Worm (Caenorhabditis elegans) whole organism, L1 larva: ENCODE measurements around the gene npr-31.

ENCODE experiments used
- C16A3.4 ChIP-seq: fragments of 150-350 bp; optimal IDR thresholded peaks from 2 replicates; lab custom pipeline; 2014; ENCODE audit warnings: missing biosample characterization, missing genetic modification characterization
- Y116A8C.19 ChIP-seq: sonication (generic microtip); optimal IDR thresholded peaks from 2 replicates; lab custom pipeline; 2016; ENCODE audit warnings: missing compliant biosample characterization, missing genetic modification characterization, borderline replicate concordance
- aha-1 ChIP-seq: fragments of 150-350 bp; optimal IDR thresholded peaks from 2 replicates; lab custom pipeline; 2014; ENCODE audit warnings: missing biosample characterization, missing genetic modification characterization
- aly-2 ChIP-seq: fragments of 150-350 bp; optimal IDR thresholded peaks from 2 replicates; lab custom pipeline; 2014; ENCODE audit warnings: missing biosample characterization, missing genetic modification characterization
- ama-1 ChIP-seq: fragments of 150-350 bp; optimal IDR thresholded peaks from 2 replicates; lab custom pipeline; 2014
- blmp-1 ChIP-seq: fragments of 150-350 bp; optimal IDR thresholded peaks from 2 replicates; lab custom pipeline; 2014; ENCODE audit warnings: missing biosample characterization, missing genetic modification characterization
- ceh-63 ChIP-seq: fragments of 200-800 bp; sonication (Bioruptor generic); optimal IDR thresholded peaks from 2 replicates; lab custom pipeline; 2018; ENCODE audit warnings: mild to moderate bottlenecking, missing genetic modification characterization, missing compliant biosample characterization
- ceh-8 ChIP-seq: fragments of 200-800 bp; sonication (Bioruptor generic); optimal IDR thresholded peaks from 2 replicates; lab custom pipeline; 2018; ENCODE audit warnings: mild to moderate bottlenecking, missing genetic modification characterization, moderate library complexity, missing compliant biosample characterization
- ceh-82 ChIP-seq, 3 experiments: fragments of 150-350 bp in 1 of 3; sonication (generic microtip) in 2 of 3; optimal IDR thresholded peaks; 2 replicates each; lab custom pipeline; 2014 to 2017; ENCODE audit warnings: missing biosample characterization in 3 of 3, missing genetic modification characterization in 3 of 3
- ceh-90 ChIP-seq: sonication (generic microtip); optimal IDR thresholded peaks from 2 replicates; lab custom pipeline; 2016; ENCODE audit warnings: missing genetic modification characterization, missing compliant biosample characterization
- dpl-1 ChIP-seq, 3 experiments: fragments of 150-350 bp in 2 of 3; sonication (generic microtip) in 1 of 3; optimal IDR thresholded peaks; 2 replicates each; lab custom pipeline; 2014 to 2017; ENCODE audit warnings: missing biosample characterization in 3 of 3, missing genetic modification characterization in 3 of 3, missing genetic modification reagents in 3 of 3
- efl-1 ChIP-seq, 4 experiments: fragments of 150-350 bp; optimal IDR thresholded peaks in 3 of 4; peaks in 1 of 4; 1 replicate in 1 of 4; 2 replicates in 3 of 4; lab custom pipeline; 2014; ENCODE audit warnings: missing biosample characterization in 2 of 4, missing genetic modification characterization in 2 of 4, missing genetic modification reagents in 2 of 4
- egl-13 ChIP-seq: sonication (generic microtip); optimal IDR thresholded peaks from 2 replicates; lab custom pipeline; 2016; ENCODE audit warnings: missing genotype, missing genetic modification reagents, missing genetic modification characterization, missing compliant biosample characterization
- egl-27 ChIP-seq, 2 experiments: fragments of 150-350 bp in 1 of 2; sonication (generic microtip); optimal IDR thresholded peaks; 3 replicates each; lab custom pipeline; 2017 to 2018; ENCODE audit warnings: missing biosample characterization in 2 of 2, missing genetic modification characterization in 2 of 2, missing genetic modification reagents in 2 of 2
- elt-2 ChIP-seq: sonication (generic microtip); optimal IDR thresholded peaks from 2 replicates; lab custom pipeline; 2016; ENCODE audit warnings: missing genetic modification characterization, mild to moderate bottlenecking, inconsistent platforms, missing compliant biosample characterization, missing genetic modification reagents
- ets-5 ChIP-seq: fragments of 200-800 bp; sonication (Bioruptor generic); IDR thresholded peaks from 2 replicates; pipeline ENCODE4 v1.3.6; 2022; ENCODE audit warnings: missing genetic modification characterization, missing compliant biosample characterization
- fkh-4 ChIP-seq: sonication (generic microtip); optimal IDR thresholded peaks from 2 replicates; lab custom pipeline; 2016; ENCODE audit warnings: missing compliant biosample characterization, missing genetic modification characterization, borderline replicate concordance
- grh-1 ChIP-seq: fragments of 200-800 bp; sonication (Bioruptor generic); IDR thresholded peaks from 2 replicates; pipeline ENCODE4 v1.3.6; 2022; ENCODE audit warnings: missing genetic modification reagents, missing genetic modification characterization, missing compliant biosample characterization
- hlh-17 ChIP-seq: fragments of 200-800 bp; sonication (Bioruptor generic); optimal IDR thresholded peaks from 2 replicates; lab custom pipeline; 2018; ENCODE audit warnings: missing genetic modification characterization, mild to moderate bottlenecking, missing compliant biosample characterization, moderate library complexity, borderline replicate concordance
- irx-1 ChIP-seq: sonication (generic microtip); optimal IDR thresholded peaks from 2 replicates; lab custom pipeline; 2016; ENCODE audit warnings: missing genetic modification characterization, missing compliant biosample characterization
- isw-1 ChIP-seq: fragments of 200-800 bp; sonication (Bioruptor generic); IDR thresholded peaks from 2 replicates; pipeline ENCODE4 v1.3.6; 2022; ENCODE audit warnings: missing genetic modification characterization, missing compliant biosample characterization
- jun-1 ChIP-seq: fragments of 150-350 bp; optimal IDR thresholded peaks from 2 replicates; lab custom pipeline; 2014; ENCODE audit warnings: missing biosample characterization, missing genetic modification reagents, missing genetic modification characterization
- lin-13 ChIP-seq: fragments of 150-350 bp; optimal IDR thresholded peaks from 2 replicates; lab custom pipeline; 2014; ENCODE audit warnings: missing biosample characterization, missing genetic modification reagents, missing genetic modification characterization
- lin-14 ChIP-seq: fragments of 200-800 bp; sonication (Bioruptor generic); optimal IDR thresholded peaks from 2 replicates; lab custom pipeline; 2018; ENCODE audit warnings: mild to moderate bottlenecking, missing genetic modification characterization, moderate library complexity, missing compliant biosample characterization
- lin-15B ChIP-seq: fragments of 150-350 bp; sonication (generic microtip); optimal IDR thresholded peaks from 3 replicates; lab custom pipeline; 2014; ENCODE audit warnings: missing biosample characterization, missing genetic modification characterization
- lin-35 ChIP-seq, 2 experiments: fragments of 150-350 bp; optimal IDR thresholded peaks; 2 replicates each; lab custom pipeline; 2014; ENCODE audit warnings: missing biosample characterization in 2 of 2, missing genetic modification characterization in 2 of 2, missing genetic modification reagents in 2 of 2
- lin-39 ChIP-seq: fragments of 150-350 bp; optimal IDR thresholded peaks from 2 replicates; lab custom pipeline; 2014; ENCODE audit warnings: missing biosample characterization, missing genetic modification reagents, missing genetic modification characterization
- lir-3 ChIP-seq: sonication (generic microtip); optimal IDR thresholded peaks from 2 replicates; lab custom pipeline; 2016; ENCODE audit warnings: mild to moderate bottlenecking, missing genetic modification characterization, moderate library complexity, missing compliant biosample characterization; ENCODE audit not compliant: poor library complexity
- mef-2 ChIP-seq: fragments of 150-350 bp; optimal IDR thresholded peaks from 2 replicates; lab custom pipeline; 2014; ENCODE audit warnings: missing biosample characterization, missing genetic modification characterization
- mep-1 ChIP-seq: fragments of 150-350 bp; optimal IDR thresholded peaks from 2 replicates; lab custom pipeline; 2014; ENCODE audit warnings: missing biosample characterization, missing genetic modification characterization
- nhr-11 ChIP-seq: fragments of 150-350 bp; optimal IDR thresholded peaks from 2 replicates; lab custom pipeline; 2014; ENCODE audit warnings: missing biosample characterization, missing genetic modification characterization
- nhr-12 ChIP-seq: sonication (generic microtip); optimal IDR thresholded peaks from 2 replicates; lab custom pipeline; 2017; ENCODE audit warnings: missing biosample characterization, missing genetic modification characterization
- nhr-20 ChIP-seq: sonication (generic microtip); optimal IDR thresholded peaks from 2 replicates; lab custom pipeline; 2016; ENCODE audit warnings: mild to moderate bottlenecking, missing genetic modification characterization, missing compliant biosample characterization
- nhr-237 ChIP-seq: fragments of 150-350 bp; optimal IDR thresholded peaks from 2 replicates; lab custom pipeline; 2014; ENCODE audit warnings: missing biosample characterization, missing genetic modification characterization
- nhr-77 ChIP-seq: fragments of 150-350 bp; optimal IDR thresholded peaks from 2 replicates; lab custom pipeline; 2014; ENCODE audit warnings: missing biosample characterization, missing genetic modification characterization
- nhr-84 ChIP-seq: sonication (generic microtip); optimal IDR thresholded peaks from 2 replicates; lab custom pipeline; 2017; ENCODE audit warnings: missing biosample characterization, missing genetic modification characterization
- nhr-85 ChIP-seq: sonication (generic microtip); peaks from one replicate; lab custom pipeline; 2016; ENCODE audit warnings: missing genetic modification characterization, inconsistent platforms, missing compliant biosample characterization
- rnt-1 ChIP-seq: sonication (generic microtip); optimal IDR thresholded peaks from 2 replicates; lab custom pipeline; 2016; ENCODE audit warnings: mild to moderate bottlenecking, missing genetic modification characterization, moderate library complexity, missing compliant biosample characterization
- snpc-4 ChIP-seq: fragments of 150-350 bp; optimal IDR thresholded peaks from 2 replicates; lab custom pipeline; 2014; ENCODE audit warnings: missing biosample characterization, missing genetic modification characterization
- snu-23 ChIP-seq: sonication (generic microtip); optimal IDR thresholded peaks from 2 replicates; lab custom pipeline; 2016; ENCODE audit warnings: missing genetic modification characterization, missing compliant biosample characterization
- tlp-1 ChIP-seq: fragments of 150-350 bp; optimal IDR thresholded peaks from 2 replicates; lab custom pipeline; 2014; ENCODE audit warnings: missing biosample characterization, missing genetic modification characterization
- unc-98 ChIP-seq: fragments of 200-800 bp; sonication (Bioruptor generic); IDR thresholded peaks from 2 replicates; pipeline ENCODE4 v1.3.6; 2022; ENCODE audit warnings: missing genetic modification characterization, missing compliant biosample characterization
- xbp-1 ChIP-seq: sonication (generic microtip); optimal IDR thresholded peaks from 2 replicates; lab custom pipeline; 2016; ENCODE audit warnings: missing genetic modification characterization, missing compliant biosample characterization
- zip-4 ChIP-seq: fragments of 200-800 bp; sonication (Bioruptor generic); optimal IDR thresholded peaks from 2 replicates; lab custom pipeline; 2018; ENCODE audit warnings: mild to moderate bottlenecking, missing genetic modification characterization, moderate library complexity, missing compliant biosample characterization
- ztf-11 ChIP-seq, 2 experiments: sonication (generic microtip); optimal IDR thresholded peaks; 2 replicates each; lab custom pipeline; 2016 to 2017; ENCODE audit warnings: missing genetic modification characterization in 2 of 2, missing biosample characterization in 1 of 2, missing compliant biosample characterization in 1 of 2
- ztf-4 ChIP-seq: fragments of 150-350 bp; optimal IDR thresholded peaks from 2 replicates; lab custom pipeline; 2014; ENCODE audit warnings: missing biosample characterization, missing genetic modification characterization

The npr-31 gene

ce11 chrII:7147550-7147949 lies 3.1 kb downstream of the npr-31 start (continued):
- no peak for TF ChIP-seq mef-2 (tag; lab: Kevin White, UChicago)
- no peak for TF ChIP-seq Y116A8C.19 (tag; lab: Kevin White, UChicago)
- peak; percentile 14 for TF ChIP-seq snpc-4
- peak; percentile 5 for TF ChIP-seq egl-13 (tag; lab: Kevin White, UChicago)
- TF ChIP-seq nhr-237 (tag; lab: Kevin White, UChicago) = no peak
- TF ChIP-seq lin-14 = peak; percentile 50
- peak; percentile 74 to 93 for TF ChIP-seq efl-1 (optimal IDR thresholded peaks at IDR 0.05; lab: Kevin White, UChicago)
- TF ChIP-seq efl-1 (GFP tag; optimal IDR thresholded peaks at IDR 0.05 in 1 of 2; lab: Kevin White, UChicago) = peak; percentile 75 to 93
- no peak for TF ChIP-seq ceh-90 (tag; lab: Kevin White, UChicago)
- TF ChIP-seq grh-1 = no peak; the same call in 1 of the 2 replicates
- peak; percentile 67 for TF ChIP-seq nhr-85 (tag; lab: Kevin White, UChicago)
- peak; percentile 5 for TF ChIP-seq lin-15B (tag; lab: Kevin White, UChicago)
- TF ChIP-seq jun-1 (tag; lab: Kevin White, UChicago) = no peak
- TF ChIP-seq ceh-8 (GFP tag; lab: Kevin White, UChicago) = no peak
- TF ChIP-seq xbp-1 (tag; lab: Kevin White, UChicago) = peak; percentile 19
- peak; percentile 42 to 67 (median 65) for TF ChIP-seq dpl-1 (GFP tag; optimal IDR thresholded peaks at IDR 0.05; lab: Kevin White, UChicago)

- TF ChIP-seq nhr-84 (tag; lab: Kevin White, UChicago) (no peak), rnt-1 (tag; lab: Kevin White, UChicago) (no peak), ceh-90 (tag; lab: Kevin White, UChicago) (no peak), zip-4 (GFP tag; lab: Kevin White, UChicago) (no peak), ztf-11 (tag; optimal IDR thresholded peaks at IDR 0.05; lab: Kevin White, UChicago) (no peak), blmp-1 (tag; lab: Kevin White, UChicago) (no peak), irx-1 (no peak)
These were observed 3.7 kb downstream of the npr-31 start, which contains the start of gene T07F8.1 for ce11 chrII:7148099-7148498. TSS of gene T07F8.1 (plus strand) at chrII:7148399.

- TF ChIP-seq irx-1 (peak; percentile 95), dpl-1 (GFP tag; optimal IDR thresholded peaks at IDR 0.05; lab: Kevin White, UChicago) (peak; percentile 86 to 91 (median 88)), unc-98 (GFP tag; lab: Robert Waterston, UW) (peak; percentile 83), mep-1 (tag; lab: Kevin White, UChicago) (peak; percentile 99), rnt-1 (tag; lab: Kevin White, UChicago) (peak; percentile 97), mef-2 (tag; lab: Kevin White, UChicago) (peak; percentile 75), ets-5 (GFP tag; lab: Robert Waterston, UW) (no peak), egl-27 (tag; optimal IDR thresholded peaks at IDR 0.05; lab: Kevin White, UChicago) (peak in 1 of 2 experiments; percentile 24), aha-1 (peak; percentile 84), hlh-17 (GFP tag; lab: Kevin White, UChicago) (no peak), tlp-1 (tag; lab: Kevin White, UChicago) (no peak), snpc-4 (peak; percentile 92), ztf-4 (tag; lab: Kevin White, UChicago) (peak; percentile 93), ceh-8 (GFP tag; lab: Kevin White, UChicago) (peak; percentile 95), nhr-12 (tag; lab: Kevin White, UChicago) (no peak), ceh-90 (tag; lab: Kevin White, UChicago) (peak; percentile 61), isw-1 (GFP tag; lab: Robert Waterston, UW) (peak; percentile 97), lin-35 (GFP tag; optimal IDR thresholded peaks at IDR 0.05; lab: Kevin White, UChicago) (peak; percentile 90 to 94), ceh-63 (GFP tag; lab: Kevin White, UChicago) (peak; percentile 48), snu-23 (GFP tag; lab: Kevin White, UChicago) (peak; percentile 99), nhr-11 (tag; lab: Kevin White, UChicago) (peak; percentile 95), elt-2 (peak; percentile 93), lin-13 (GFP tag; lab: Kevin White, UChicago) (peak; percentile 94), lir-3 (tag; lab: Kevin White, UChicago) (peak; percentile 86), C16A3.4 (peak; percentile 96), lin-39 (peak; percentile 96), xbp-1 (tag; lab: Kevin White, UChicago) (peak; percentile 96), nhr-20 (peak; percentile 98), nhr-77 (peak; percentile 95), aly-2 (peak; percentile 94), ceh-82 (tag; optimal IDR thresholded peaks at IDR 0.05; lab: Kevin White, UChicago) (peak; percentile 98 to 99 (median 98)), egl-13 (tag; lab: Kevin White, UChicago) (peak; percentile 93), ama-1 (lab: Kevin White, UChicago) (peak; percentile 89), fkh-4 (peak; percentile 81)
These were observed 7.7 kb downstream of the npr-31 start, which contains the start of gene fust-1 for ce11 chrII:7151969-7152631. TSS of gene fust-1 (plus strand) at chrII:7152581.
